Worm (Caenorhabditis elegans) whole organism, L3 larva: ENCODE results near the gene K08F4.12.

Experiments used
- R02D3.7 ChIP-seq: fragments of 150-350 bp; optimal IDR thresholded peaks from 2 replicates; lab custom pipeline; 2014; ENCODE audit warnings: missing biosample characterization, missing genetic modification characterization
- ama-1 ChIP-seq: fragments of 150-350 bp; optimal IDR thresholded peaks from 2 replicates; lab custom pipeline; 2018
- ceh-82 ChIP-seq: fragments of 150-350 bp; optimal IDR thresholded peaks from 2 replicates; lab custom pipeline; 2014; ENCODE audit warnings: missing biosample characterization, missing genetic modification characterization
- egl-27 ChIP-seq: sonication (generic microtip); optimal IDR thresholded peaks from 4 replicates; lab custom pipeline; 2017; ENCODE audit warnings: missing biosample characterization, missing genetic modification reagents, missing genetic modification characterization
- lin-39 ChIP-seq: fragments of 150-350 bp; optimal IDR thresholded peaks from 2 replicates; lab custom pipeline; 2018; ENCODE audit warnings: missing biosample characterization, missing genetic modification reagents, missing genetic modification characterization
- nfya-1 ChIP-seq: sonication (generic microtip); optimal IDR thresholded peaks from 2 replicates; lab custom pipeline; 2017; ENCODE audit warnings: missing genetic modification characterization, mild to moderate bottlenecking, missing compliant biosample characterization, antibody characterized with exemption, moderate library complexity; ENCODE audit not compliant: insufficient read depth
- nhr-11 ChIP-seq: fragments of 150-350 bp; optimal IDR thresholded peaks from 2 replicates; lab custom pipeline; 2014; ENCODE audit warnings: missing biosample characterization, missing genetic modification characterization
- nhr-76 ChIP-seq: fragments of 150-350 bp; sonication (generic microtip); optimal IDR thresholded peaks from 5 replicates; lab custom pipeline; 2014; ENCODE audit warnings: missing biosample characterization, missing genetic modification characterization
- pqm-1 ChIP-seq: fragments of 150-350 bp; optimal IDR thresholded peaks from 2 replicates; lab custom pipeline; 2017; ENCODE audit warnings: missing biosample characterization, missing genetic modification characterization, inconsistent platforms
- snpc-4 ChIP-seq: fragments of 150-350 bp; optimal IDR thresholded peaks from 2 replicates; lab custom pipeline; 2014; ENCODE audit warnings: missing biosample characterization, missing genetic modification characterization
- tbx-2 ChIP-seq: sonication (generic microtip); optimal IDR thresholded peaks from 2 replicates; lab custom pipeline; 2016; ENCODE audit warnings: mild to moderate bottlenecking, missing genetic modification characterization, missing compliant biosample characterization
- unc-39 ChIP-seq: sonication (generic microtip); optimal IDR thresholded peaks from 4 replicates; lab custom pipeline; 2017; ENCODE audit warnings: missing biosample characterization, missing genetic modification characterization
- unc-62 ChIP-seq: fragments of 150-350 bp; sonication (generic microtip); optimal IDR thresholded peaks from 4 replicates; lab custom pipeline; 2014; ENCODE audit warnings: missing biosample characterization, missing genetic modification reagents, missing genetic modification characterization
- zag-1 ChIP-seq: fragments of 150-350 bp; optimal IDR thresholded peaks from 2 replicates; lab custom pipeline; 2014; ENCODE audit warnings: missing biosample characterization, missing genetic modification characterization

ce11 chrIV:10122205-10122604 is 15.7 kb upstream of the K08F4.12 start, which contains the start of gene irld-21:
- TF ChIP-seq tbx-2 (tag; lab: Kevin White, UChicago) (no peak), snpc-4 (tag; lab: Kevin White, UChicago) (no peak), egl-27 (tag; lab: Kevin White, UChicago) (no peak), nhr-11 (tag; lab: Kevin White, UChicago) (no peak), unc-62 (GFP tag; lab: Kevin White, UChicago) (no peak), ceh-82 (no peak), nfya-1 (tag; lab: Kevin White, UChicago) (no peak), nhr-76 (tag; lab: Kevin White, UChicago) (no peak), pqm-1 (tag; lab: Kevin White, UChicago) (no peak), zag-1 (tag; lab: Kevin White, UChicago) (no peak), lin-39 (tag; lab: Kevin White, UChicago) (no peak), unc-39 (tag; lab: Kevin White, UChicago) (no peak), R02D3.7 (no peak), ama-1 (lab: Kevin White, UChicago) (no peak)
